Fruit fly (Drosophila melanogaster): ENCODE measurements around the gene CG13014.

The CG13014 gene

DNA sequence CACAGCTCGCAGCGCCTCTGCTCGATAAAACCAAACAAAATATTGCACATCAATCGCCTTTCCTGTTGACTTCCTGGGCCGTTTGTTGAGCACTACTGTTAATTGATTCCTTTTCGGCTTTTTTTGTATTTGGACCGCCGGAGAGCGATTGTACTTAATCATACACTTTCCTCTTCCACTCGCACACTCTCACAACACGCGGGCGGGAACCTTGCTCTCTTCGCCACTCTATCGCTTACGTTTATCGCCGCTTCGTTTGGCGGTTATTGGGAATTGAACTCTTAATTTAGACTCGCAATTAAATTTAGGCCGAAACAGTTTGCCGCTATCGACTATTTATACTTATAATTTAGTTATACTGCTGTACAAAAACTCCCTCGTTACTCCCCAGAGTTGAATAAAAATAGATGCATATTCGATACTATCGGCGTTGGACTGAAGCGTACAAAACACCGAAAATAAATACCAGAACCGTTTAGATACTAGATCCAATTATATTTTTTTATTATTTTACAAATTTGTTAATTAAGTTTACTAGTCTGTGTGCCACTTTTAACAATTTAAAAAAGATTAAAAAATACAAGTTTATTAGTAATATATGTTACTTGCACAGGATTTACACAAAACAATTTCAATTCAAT is 34.0 kb upstream of the CG13014 start, which contains the start of gene Arp2 (continued):
- TF ChIP-seq pan (optimal IDR thresholded peaks at IDR 0.05) (no peak), pan (GFP tag; optimal IDR thresholded peaks at IDR 0.05 in 1 of 2, IDR thresholded peaks at IDR 0.05 in 1 of 2) (no peak), mirr (GFP tag; optimal IDR thresholded peaks at IDR 0.05) (no peak), CG11398 (GFP tag; optimal IDR thresholded peaks at IDR 0.05) (no peak), Scr (GFP tag; IDR thresholded peaks at IDR 0.05; ENCODE audit: partially characterized antibody) (peak; percentile 80), inv (GFP tag; IDR thresholded peaks at IDR 0.05; ENCODE audit: partially characterized antibody) (peak; percentile 66), pfk (GFP tag; optimal IDR thresholded peaks at IDR 0.05) (no peak), fru (optimal IDR thresholded peaks at IDR 0.05) (no peak), dati (GFP tag; IDR thresholded peaks at IDR 0.05) (no peak), CG6791 (GFP tag; IDR thresholded peaks at IDR 0.05; ENCODE audit: partially characterized antibody) (peak; percentile 69; the same call in 2 of the 3 replicates), nmo (GFP tag; optimal IDR thresholded peaks at IDR 0.05) (peak; percentile 14)

DNA sequence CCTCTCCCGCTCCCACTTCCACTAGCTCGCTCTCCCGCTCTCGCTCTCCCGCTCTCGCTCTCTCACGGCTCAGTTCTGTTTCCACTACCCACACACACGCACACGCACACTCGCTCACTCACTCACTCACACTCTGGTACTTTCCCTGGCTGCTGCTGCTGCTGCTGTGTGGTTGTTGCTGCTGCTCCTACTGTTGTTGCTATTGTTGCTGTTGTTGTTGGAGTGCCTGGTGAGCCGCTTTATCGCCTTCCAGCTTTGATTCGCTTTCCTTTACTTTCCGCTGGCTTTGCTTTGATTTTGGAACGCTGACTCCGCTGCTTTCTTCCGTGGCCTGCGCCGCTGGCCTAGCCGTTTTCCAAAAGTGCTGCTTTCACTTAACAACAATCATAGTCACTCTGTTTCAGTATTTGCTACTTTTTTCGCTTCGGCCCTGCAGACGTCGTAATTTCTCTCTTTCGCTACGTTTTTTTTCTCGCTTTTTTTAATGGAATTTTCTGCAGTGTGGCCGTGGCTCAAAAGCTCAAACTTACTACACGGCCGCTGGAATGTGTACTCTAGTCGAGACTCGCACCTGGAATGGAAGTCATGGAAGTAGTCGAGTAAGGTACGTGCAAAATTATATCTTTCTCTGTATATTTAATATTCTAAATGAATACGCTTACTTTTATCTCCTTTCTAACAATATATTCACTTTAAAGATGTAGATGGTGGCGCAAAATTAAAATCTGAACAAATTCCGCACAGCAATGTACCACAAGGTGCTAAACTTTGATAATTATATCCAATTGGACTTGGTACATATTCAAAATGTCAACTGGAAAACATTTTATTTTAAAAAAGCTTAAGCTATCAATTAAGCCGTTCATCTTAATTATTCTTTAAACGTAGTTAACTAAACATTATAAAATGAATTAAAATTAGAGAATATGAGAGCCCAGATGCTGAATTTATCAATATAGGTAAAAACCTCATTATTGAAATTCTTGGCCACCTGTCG is 27.9 kb upstream of the CG13014 start, which contains the start of gene Pp2B-14D:
Pp2B-14D (minus strand) TSS at position 503 of the 997 bp plus-strand sequence.
- no peak for TF ChIP-seq chm (GFP tag; IDR thresholded peaks at IDR 0.05)
- TF ChIP-seq Dp (GFP tag; optimal IDR thresholded peaks at IDR 0.05): peak; percentile 22
- peak; percentile 5 for TF ChIP-seq CG2116 (GFP tag; optimal IDR thresholded peaks at IDR 0.05)
- TF ChIP-seq HLHmδ (GFP tag; optimal IDR thresholded peaks at IDR 0.05): peak; percentile 48
- TF ChIP-seq CG6791 (GFP tag; IDR thresholded peaks at IDR 0.05; ENCODE audit: partially characterized antibody): no peak
- no peak for TF ChIP-seq croc (GFP tag; conservative IDR thresholded peaks at IDR 0.05)
- no peak for TF ChIP-seq repo (GFP tag; optimal IDR thresholded peaks at IDR 0.05)
- TF ChIP-seq CG2712 (tag; optimal IDR thresholded peaks at IDR 0.05): no peak
- peak; percentile 26 for TF ChIP-seq abd-A (tag; optimal IDR thresholded peaks at IDR 0.05)
- TF ChIP-seq nerfin-1 (tag; optimal IDR thresholded peaks at IDR 0.05): peak; percentile 45
- TF ChIP-seq ken (GFP tag; IDR thresholded peaks at IDR 0.05): no peak
- no peak for TF ChIP-seq Ptx1 (GFP tag; IDR thresholded peaks at IDR 0.05)
- no peak for TF ChIP-seq tin (GFP tag; optimal IDR thresholded peaks at IDR 0.05)
- no peak for TF ChIP-seq CG11504 (tag; optimal IDR thresholded peaks at IDR 0.05)
- no peak for TF ChIP-seq ro (GFP tag; IDR thresholded peaks at IDR 0.05)
- no peak for TF ChIP-seq fru (optimal IDR thresholded peaks at IDR 0.05)
- no peak for TF ChIP-seq pb (GFP tag; optimal IDR thresholded peaks at IDR 0.05)
- TF ChIP-seq CG14860 (GFP tag; IDR thresholded peaks at IDR 0.05; ENCODE audit: partially characterized antibody): no peak
- peak; percentile 24; the same call in 1 of the 2 replicates for TF ChIP-seq vvl (GFP tag; IDR thresholded peaks at IDR 0.05)
- TF ChIP-seq CG2199 (GFP tag; IDR thresholded peaks at IDR 0.05): 0 out of 3 replicates have a peak, but pooled peaks have one; percentile 42
- no peak for TF ChIP-seq CG18476 (GFP tag; optimal IDR thresholded peaks at IDR 0.05)
- no peak for TF ChIP-seq lab (GFP tag; optimal IDR thresholded peaks at IDR 0.05)
- peak; percentile 20 for TF ChIP-seq Hmr (GFP tag; optimal IDR thresholded peaks at IDR 0.05)
- TF ChIP-seq CG17802 (tag; optimal IDR thresholded peaks at IDR 0.05): no peak
- no peak for TF ChIP-seq CrebB (tag; optimal IDR thresholded peaks at IDR 0.05)
- TF ChIP-seq org-1 (GFP tag; optimal IDR thresholded peaks at IDR 0.05): no peak
- peak in 1 of 2 experiments; percentile 88 for TF ChIP-seq insv (GFP tag; optimal IDR thresholded peaks at IDR 0.05)
- peak; percentile 45 for TF ChIP-seq CG12769 (tag; optimal IDR thresholded peaks at IDR 0.05)
- peak; percentile 97 for TF ChIP-seq sd (tag; optimal IDR thresholded peaks at IDR 0.05)
- peak; percentile 51; the same call in 2 of the 3 replicates for TF ChIP-seq row (GFP tag; IDR thresholded peaks at IDR 0.05)
- no peak for TF ChIP-seq CG4328 (GFP tag; optimal IDR thresholded peaks at IDR 0.05)
- TF ChIP-seq Rfx (GFP tag; IDR thresholded peaks at IDR 0.05): 0 out of 2 replicates have a peak, but pooled peaks have one; percentile 6
- no peak for TF ChIP-seq CG11085 (GFP tag; IDR thresholded peaks at IDR 0.05)
- TF ChIP-seq CG10543 (GFP tag; optimal IDR thresholded peaks at IDR 0.05): peak; percentile 32
- TF ChIP-seq Myb (GFP tag; optimal IDR thresholded peaks at IDR 0.05): peak; percentile 10
- peak; percentile 1 for TF ChIP-seq CG13624 (GFP tag; optimal IDR thresholded peaks at IDR 0.05)
- no peak for TF ChIP-seq CG3838 (GFP tag; optimal IDR thresholded peaks at IDR 0.05)

All from whole organism, embryonic.